Fruit fly (Drosophila melanogaster): Measurements from ENCODE around the gene wnd.

wnd gene

dm6 chr3L:19590422-19590821 is 45.2 kb downstream of the wnd start, which contains the start of gene CG14100 (continued):
- TF ChIP-seq sr (GFP tag; IDR thresholded peaks at IDR 0.05) = peak; percentile 100
- peak; percentile 100 for TF ChIP-seq CG18619 (GFP tag; optimal IDR thresholded peaks at IDR 0.05)
- peak; percentile 100 for TF ChIP-seq lmd (GFP tag; IDR thresholded peaks at IDR 0.05)
- TF ChIP-seq nerfin-2 (GFP tag; IDR thresholded peaks at IDR 0.05; ENCODE audit: partially characterized antibody) = peak; percentile 54; the same call in 1 of the 2 replicates
- peak; percentile 100 for TF ChIP-seq CG2199 (GFP tag; IDR thresholded peaks at IDR 0.05)
- peak; percentile 100 for TF ChIP-seq danr (GFP tag; IDR thresholded peaks at IDR 0.05)
- TF ChIP-seq CG7271 (tag; optimal IDR thresholded peaks at IDR 0.05) = peak; percentile 100
- peak; percentile 100 for TF ChIP-seq ash1 (GFP tag; optimal IDR thresholded peaks at IDR 0.05)
- TF ChIP-seq E2f2 (GFP tag; IDR thresholded peaks at IDR 0.05) = peak; percentile 100
- TF ChIP-seq MTF-1 (GFP tag; optimal IDR thresholded peaks at IDR 0.05; ENCODE audit: borderline replicate concordance) = peak; percentile 100
- TF ChIP-seq abd-A (tag; optimal IDR thresholded peaks at IDR 0.05) = peak; percentile 99
- peak; percentile 98 for TF ChIP-seq CG11560 (tag; IDR thresholded peaks at IDR 0.05)
- peak; percentile 100 for TF ChIP-seq CG7556 (GFP tag; optimal IDR thresholded peaks at IDR 0.05)
- peak; percentile 100 for TF ChIP-seq Atf-2 (GFP tag; optimal IDR thresholded peaks at IDR 0.05)
- peak; percentile 94 for TF ChIP-seq CG30020 (tag; optimal IDR thresholded peaks at IDR 0.05)
- peak; percentile 100 for TF ChIP-seq CG11695 (GFP tag; IDR thresholded peaks at IDR 0.05)
- peak; percentile 100 for TF ChIP-seq CG12219 (GFP tag; optimal IDR thresholded peaks at IDR 0.05)
- TF ChIP-seq CG4854 (GFP tag; optimal IDR thresholded peaks at IDR 0.05) = peak; percentile 100
- TF ChIP-seq CG32772 (GFP tag; IDR thresholded peaks at IDR 0.05) = peak; percentile 100
- TF ChIP-seq tin (GFP tag; optimal IDR thresholded peaks at IDR 0.05) = peak; percentile 100
- TF ChIP-seq CG13287 (GFP tag; IDR thresholded peaks at IDR 0.05; ENCODE audit: partially characterized antibody) = peak; percentile 59; the same call in 1 of the 2 replicates
- TF ChIP-seq CG17568 (GFP tag; optimal IDR thresholded peaks at IDR 0.05) = peak; percentile 100
- TF ChIP-seq hbn (GFP tag; IDR thresholded peaks at IDR 0.05; ENCODE audit: partially characterized antibody) = no peak
- peak; percentile 100 for TF ChIP-seq ase (GFP tag; IDR thresholded peaks at IDR 0.05)
- peak; percentile 100 for TF ChIP-seq CG10959 (GFP tag; IDR thresholded peaks at IDR 0.05)
- peak; percentile 100 for TF ChIP-seq klu (GFP tag; IDR thresholded peaks at IDR 0.05)
- TF ChIP-seq ems (GFP tag; optimal IDR thresholded peaks at IDR 0.05) = peak; percentile 100
- no peak for TF ChIP-seq CG8478 (optimal IDR thresholded peaks at IDR 0.05)
- peak; percentile 100 for TF ChIP-seq Drgx (GFP tag; IDR thresholded peaks at IDR 0.05)
- peak; percentile 100 for TF ChIP-seq Taf1 (GFP tag; IDR thresholded peaks at IDR 0.05)
- peak; percentile 99 for TF ChIP-seq D19B (GFP tag; optimal IDR thresholded peaks at IDR 0.05)
- peak; percentile 99 for TF ChIP-seq lbe (GFP tag; optimal IDR thresholded peaks at IDR 0.05)
- peak; percentile 100 for TF ChIP-seq CG6813 (GFP tag; optimal IDR thresholded peaks at IDR 0.05)
- no peak; the same call in 2 of the 3 replicates for TF ChIP-seq Doc3 (GFP tag; IDR thresholded peaks at IDR 0.05; ENCODE audit: partially characterized antibody)
- peak; percentile 98 for TF ChIP-seq CG8359 (GFP tag; optimal IDR thresholded peaks at IDR 0.05; ENCODE audit: borderline replicate concordance)
- peak; percentile 100 for TF ChIP-seq gce (GFP tag; IDR thresholded peaks at IDR 0.05)
- TF ChIP-seq Lpt (GFP tag; optimal IDR thresholded peaks at IDR 0.05) = no peak
- peak; percentile 100 for TF ChIP-seq Lim3 (GFP tag; IDR thresholded peaks at IDR 0.05)
- peak; percentile 100 for TF ChIP-seq GATAe (GFP tag; conservative IDR thresholded peaks at IDR 0.05)
- peak; percentile 100 for TF ChIP-seq eyg (GFP tag; optimal IDR thresholded peaks at IDR 0.05)
- peak; percentile 100 for TF ChIP-seq CG17385 (GFP tag; optimal IDR thresholded peaks at IDR 0.05)
- TF ChIP-seq CG3838 (GFP tag; optimal IDR thresholded peaks at IDR 0.05) = peak; percentile 100
- TF ChIP-seq dati (GFP tag; IDR thresholded peaks at IDR 0.05) = peak; percentile 100
- peak; percentile 100 for TF ChIP-seq CG10565 (GFP tag; optimal IDR thresholded peaks at IDR 0.05)
- peak; percentile 87 for TF ChIP-seq Dip2 (GFP tag; IDR thresholded peaks at IDR 0.05)
- TF ChIP-seq mld (GFP tag; IDR thresholded peaks at IDR 0.05; ENCODE audit: partially characterized antibody) = no peak
- TF ChIP-seq nau (GFP tag; optimal IDR thresholded peaks at IDR 0.05) = no peak
- peak; percentile 100 for TF ChIP-seq CG4707 (GFP tag; optimal IDR thresholded peaks at IDR 0.05)
- peak; percentile 100 for TF ChIP-seq fu2 (GFP tag; optimal IDR thresholded peaks at IDR 0.05)
- no peak for TF ChIP-seq Hr39 (optimal IDR thresholded peaks at IDR 0.05)
- peak; percentile 100 for TF ChIP-seq Hr3 (GFP tag; optimal IDR thresholded peaks at IDR 0.05)
- peak; percentile 94 for TF ChIP-seq Sry-δ (GFP tag; optimal IDR thresholded peaks at IDR 0.05)

Measured in whole organism, embryonic.